Worm (Caenorhabditis elegans) whole organism, L2 larva: ENCODE data around the gene dli-1.

Source experiments
- R02D3.7 ChIP-seq: fragments of 150-350 bp; optimal IDR thresholded peaks from 2 replicates; lab custom pipeline; 2014; ENCODE audit warnings: missing biosample characterization, missing genetic modification characterization
- alr-1 ChIP-seq: fragments of 150-350 bp; optimal IDR thresholded peaks from 2 replicates; lab custom pipeline; 2014; ENCODE audit warnings: missing biosample characterization, missing genetic modification characterization
- ama-1 ChIP-seq: fragments of 150-350 bp; optimal IDR thresholded peaks from 2 replicates; lab custom pipeline; 2018; ENCODE audit warnings: inconsistent platforms
- crh-2 ChIP-seq: sonication (generic microtip); optimal IDR thresholded peaks from 2 replicates; lab custom pipeline; 2017; ENCODE audit warnings: missing biosample characterization, missing genetic modification characterization
- dmd-4 ChIP-seq: sonication (generic microtip); optimal IDR thresholded peaks from 2 replicates; lab custom pipeline; 2017; ENCODE audit warnings: missing biosample characterization, missing genetic modification characterization
- lin-11 ChIP-seq: fragments of 150-350 bp; sonication (generic microtip); optimal IDR thresholded peaks from 2 replicates; lab custom pipeline; 2014; ENCODE audit warnings: missing biosample characterization, missing genetic modification characterization, inconsistent platforms, mixed read lengths
- mdl-1 ChIP-seq, 2 experiments: fragments of 150-350 bp in 1 of 2; sonication (generic microtip) in 1 of 2; optimal IDR thresholded peaks; 2 replicates each; lab custom pipeline; 2017; ENCODE audit warnings: missing biosample characterization in 2 of 2, missing genetic modification characterization in 2 of 2
- nhr-12 ChIP-seq: fragments of 150-350 bp; optimal IDR thresholded peaks from 2 replicates; lab custom pipeline; 2014; ENCODE audit warnings: missing biosample characterization, missing genetic modification characterization
- skn-1 ChIP-seq: sonication (generic microtip); optimal IDR thresholded peaks from 2 replicates; lab custom pipeline; 2017; ENCODE audit warnings: missing biosample characterization, missing genetic modification characterization
- sma-3 ChIP-seq: sonication (generic microtip); optimal IDR thresholded peaks from 2 replicates; lab custom pipeline; 2016; ENCODE audit warnings: missing genetic modification reagents, missing genetic modification characterization, missing compliant biosample characterization
- unc-62 ChIP-seq: fragments of 150-350 bp; optimal IDR thresholded peaks from 2 replicates; lab custom pipeline; 2014; ENCODE audit warnings: missing biosample characterization, missing genetic modification reagents, missing genetic modification characterization

ce11 chrIV:13078342-13078741, 20.2 kb downstream of the dli-1 start:
- TF ChIP-seq unc-62 (GFP tag; lab: Kevin White, UChicago) (no peak), crh-2 (tag; lab: Kevin White, UChicago) (no peak), skn-1 (tag; lab: Kevin White, UChicago) (no peak), ama-1 (lab: Kevin White, UChicago) (no peak), dmd-4 (no peak), mdl-1 (tag; optimal IDR thresholded peaks at IDR 0.05; lab: Kevin White, UChicago) (no peak), lin-11 (tag; lab: Kevin White, UChicago) (no peak), alr-1 (tag; lab: Kevin White, UChicago) (no peak), nhr-12 (tag; lab: Kevin White, UChicago) (no peak), sma-3 (GFP tag; lab: Kevin White, UChicago) (no peak), R02D3.7 (no peak)
